Worm (Caenorhabditis elegans) whole organism, L3 larva: ENCODE results near the gene cdk-5.

ENCODE experiments used
- R02D3.7 ChIP-seq: fragments of 150-350 bp; optimal IDR thresholded peaks from 2 replicates; lab custom pipeline; 2014; ENCODE audit warnings: missing biosample characterization, missing genetic modification characterization
- ZK546.5 ChIP-seq: sonication (generic microtip); optimal IDR thresholded peaks from 2 replicates; lab custom pipeline; 2017; ENCODE audit warnings: missing biosample characterization, missing genetic modification characterization
- ama-1 ChIP-seq: fragments of 150-350 bp; optimal IDR thresholded peaks from 2 replicates; lab custom pipeline; 2018
- ceh-16 ChIP-seq: sonication (generic microtip); optimal IDR thresholded peaks from 2 replicates; lab custom pipeline; 2017; ENCODE audit warnings: missing biosample characterization, missing genetic modification characterization
- ceh-28 ChIP-seq: fragments of 150-350 bp; optimal IDR thresholded peaks from 2 replicates; lab custom pipeline; 2014; ENCODE audit warnings: missing biosample characterization, missing genetic modification reagents, missing genetic modification characterization
- ceh-82 ChIP-seq: fragments of 150-350 bp; optimal IDR thresholded peaks from 2 replicates; lab custom pipeline; 2014; ENCODE audit warnings: missing biosample characterization, missing genetic modification characterization
- daf-12 ChIP-seq: fragments of 150-350 bp; optimal IDR thresholded peaks from 2 replicates; lab custom pipeline; 2014; ENCODE audit warnings: missing biosample characterization, missing genetic modification reagents, missing genetic modification characterization
- egl-27 ChIP-seq: sonication (generic microtip); optimal IDR thresholded peaks from 4 replicates; lab custom pipeline; 2017; ENCODE audit warnings: missing biosample characterization, missing genetic modification reagents, missing genetic modification characterization
- elt-1 ChIP-seq: fragments of 150-350 bp; optimal IDR thresholded peaks from 2 replicates; lab custom pipeline; 2014; ENCODE audit warnings: missing biosample characterization, missing genetic modification characterization
- elt-2 ChIP-seq: sonication (generic microtip); optimal IDR thresholded peaks from 2 replicates; lab custom pipeline; 2016; ENCODE audit warnings: missing genetic modification reagents, mild to moderate bottlenecking, missing genetic modification characterization, missing compliant biosample characterization
- elt-3 ChIP-seq, 3 experiments: fragments of 150-350 bp in 1 of 3; sonication (generic microtip) in 2 of 3; optimal IDR thresholded peaks; 2 replicates in 2 of 3; 4 replicates in 1 of 3; lab custom pipeline; 2014 to 2017; ENCODE audit warnings: missing biosample characterization in 3 of 3, missing genetic modification characterization in 3 of 3
- eor-1 ChIP-seq, 2 experiments: fragments of 150-350 bp; optimal IDR thresholded peaks; 2 replicates each; lab custom pipeline; 2014 to 2018; ENCODE audit warnings: missing biosample characterization in 2 of 2, missing genetic modification characterization in 2 of 2
- fkh-10 ChIP-seq: sonication (generic microtip); optimal IDR thresholded peaks from 2 replicates; lab custom pipeline; 2017; ENCODE audit warnings: missing biosample characterization, missing genetic modification reagents, missing genetic modification characterization
- fkh-2 ChIP-seq: fragments of 150-350 bp; optimal IDR thresholded peaks from 2 replicates; lab custom pipeline; 2014; ENCODE audit warnings: missing biosample characterization, missing genetic modification reagents, missing genetic modification characterization
- hmg-11 ChIP-seq: sonication (generic microtip); optimal IDR thresholded peaks from 2 replicates; lab custom pipeline; 2016; ENCODE audit warnings: missing genetic modification characterization, missing compliant biosample characterization
- jun-1 ChIP-seq: fragments of 150-350 bp; optimal IDR thresholded peaks from 2 replicates; lab custom pipeline; 2014; ENCODE audit warnings: missing biosample characterization, missing genetic modification reagents, missing genetic modification characterization
- lin-15B ChIP-seq: fragments of 150-350 bp; optimal IDR thresholded peaks from 2 replicates; lab custom pipeline; 2014; ENCODE audit warnings: missing biosample characterization, missing genetic modification characterization
- lin-39 ChIP-seq: fragments of 150-350 bp; optimal IDR thresholded peaks from 2 replicates; lab custom pipeline; 2018; ENCODE audit warnings: missing biosample characterization, missing genetic modification reagents, missing genetic modification characterization
- mdl-1 ChIP-seq: fragments of 150-350 bp; optimal IDR thresholded peaks from 2 replicates; lab custom pipeline; 2014; ENCODE audit warnings: missing biosample characterization, missing genetic modification characterization
- mml-1 ChIP-seq: fragments of 150-350 bp; sonication (generic microtip); optimal IDR thresholded peaks from 3 replicates; lab custom pipeline; 2014; ENCODE audit warnings: missing biosample characterization, missing genetic modification characterization
- nfya-1 ChIP-seq: sonication (generic microtip); optimal IDR thresholded peaks from 2 replicates; lab custom pipeline; 2017; ENCODE audit warnings: missing genetic modification characterization, mild to moderate bottlenecking, missing compliant biosample characterization, antibody characterized with exemption, moderate library complexity; ENCODE audit not compliant: insufficient read depth
- nhr-11 ChIP-seq: fragments of 150-350 bp; optimal IDR thresholded peaks from 2 replicates; lab custom pipeline; 2014; ENCODE audit warnings: missing biosample characterization, missing genetic modification characterization
- nhr-12 ChIP-seq: fragments of 150-350 bp; optimal IDR thresholded peaks from 2 replicates; lab custom pipeline; 2014; ENCODE audit warnings: missing biosample characterization, missing genetic modification characterization
- nhr-23 ChIP-seq: fragments of 150-350 bp; optimal IDR thresholded peaks from 2 replicates; lab custom pipeline; 2014; ENCODE audit warnings: missing biosample characterization, missing genetic modification reagents, missing genetic modification characterization
- nhr-237 ChIP-seq: fragments of 150-350 bp; optimal IDR thresholded peaks from 2 replicates; lab custom pipeline; 2014; ENCODE audit warnings: missing biosample characterization, missing genetic modification characterization
- nhr-25 ChIP-seq: sonication (generic microtip); optimal IDR thresholded peaks from 2 replicates; lab custom pipeline; 2017; ENCODE audit warnings: missing biosample characterization, missing genetic modification characterization
- nhr-28 ChIP-seq: fragments of 150-350 bp; optimal IDR thresholded peaks from 2 replicates; lab custom pipeline; 2014; ENCODE audit warnings: missing biosample characterization, missing genetic modification characterization
- nhr-43 ChIP-seq: sonication (generic microtip); optimal IDR thresholded peaks from 2 replicates; lab custom pipeline; 2016; ENCODE audit warnings: mild to moderate bottlenecking, missing genetic modification characterization, missing compliant biosample characterization; ENCODE audit not compliant: poor library complexity, severe bottlenecking
- nhr-67 ChIP-seq: fragments of 150-350 bp; optimal IDR thresholded peaks from 2 replicates; lab custom pipeline; 2014; ENCODE audit warnings: missing biosample characterization, missing genetic modification characterization
- nhr-76 ChIP-seq: fragments of 150-350 bp; sonication (generic microtip); optimal IDR thresholded peaks from 5 replicates; lab custom pipeline; 2014; ENCODE audit warnings: missing biosample characterization, missing genetic modification characterization
- pqm-1 ChIP-seq: fragments of 150-350 bp; optimal IDR thresholded peaks from 2 replicates; lab custom pipeline; 2017; ENCODE audit warnings: missing biosample characterization, missing genetic modification characterization, inconsistent platforms
- skn-1 ChIP-seq: fragments of 150-350 bp; optimal IDR thresholded peaks from 2 replicates; lab custom pipeline; 2014; ENCODE audit warnings: missing biosample characterization, missing genetic modification characterization
- snpc-4 ChIP-seq: fragments of 150-350 bp; optimal IDR thresholded peaks from 2 replicates; lab custom pipeline; 2014; ENCODE audit warnings: missing biosample characterization, missing genetic modification characterization
- tbx-2 ChIP-seq: sonication (generic microtip); optimal IDR thresholded peaks from 2 replicates; lab custom pipeline; 2016; ENCODE audit warnings: mild to moderate bottlenecking, missing genetic modification characterization, missing compliant biosample characterization
- unc-62 ChIP-seq: fragments of 150-350 bp; sonication (generic microtip); optimal IDR thresholded peaks from 4 replicates; lab custom pipeline; 2014; ENCODE audit warnings: missing biosample characterization, missing genetic modification reagents, missing genetic modification characterization
- zag-1 ChIP-seq: fragments of 150-350 bp; optimal IDR thresholded peaks from 2 replicates; lab custom pipeline; 2014; ENCODE audit warnings: missing biosample characterization, missing genetic modification characterization
- ztf-11 ChIP-seq: fragments of 150-350 bp; optimal IDR thresholded peaks from 2 replicates; lab custom pipeline; 2014; ENCODE audit warnings: missing biosample characterization, missing genetic modification characterization
- ztf-4 ChIP-seq: fragments of 150-350 bp; optimal IDR thresholded peaks from 2 replicates; lab custom pipeline; 2014; ENCODE audit warnings: missing biosample characterization, missing genetic modification characterization

Gene cdk-5

DNA sequence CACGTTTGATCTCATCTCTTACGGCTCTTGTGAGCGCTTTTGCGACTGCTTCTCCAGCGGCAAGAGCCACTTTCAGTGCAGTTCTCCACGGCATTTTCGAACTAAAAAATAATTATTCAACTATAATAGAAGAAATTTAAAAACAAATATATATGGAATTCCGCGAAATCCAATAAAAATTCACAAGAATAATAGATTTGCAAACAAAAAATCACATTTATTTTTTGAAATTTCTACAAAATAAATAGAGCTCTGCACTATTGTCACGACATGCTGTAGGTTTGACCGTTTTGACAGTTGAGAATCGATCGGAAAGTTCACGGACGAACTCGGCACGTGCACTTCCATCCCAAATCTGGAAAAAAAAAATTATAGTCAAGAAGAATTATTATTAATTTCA is 30.6 kb downstream of the cdk-5 start, which contains the start of gene F45G2.8:
Gene F45G2.8 (minus strand): TSS at position 101 of the 400 bp plus-strand sequence.
- TF ChIP-seq zag-1 (tag; lab: Kevin White, UChicago), result no peak
- TF ChIP-seq nhr-11 (tag; lab: Kevin White, UChicago), result no peak
- TF ChIP-seq egl-27, result no peak
- TF ChIP-seq nhr-43 (tag; lab: Kevin White, UChicago), result no peak

DNA sequence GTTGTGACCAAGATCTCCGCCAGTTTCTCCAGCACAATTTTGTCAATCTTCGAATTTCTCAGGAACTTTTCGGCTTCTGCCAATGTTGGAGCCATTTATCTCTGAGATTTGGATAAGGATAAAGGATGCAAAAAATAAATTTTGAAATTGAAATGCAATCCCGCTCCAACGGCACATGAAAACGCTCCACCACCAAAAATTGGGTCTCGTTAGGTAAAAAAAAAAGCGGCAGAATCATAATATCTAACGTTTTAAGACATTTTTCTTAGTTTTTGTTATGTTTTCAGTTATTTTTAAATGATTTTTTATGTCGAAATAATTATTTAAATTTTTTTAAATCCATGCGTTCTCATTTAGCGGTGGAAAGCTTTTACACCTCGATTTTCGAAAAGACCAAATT is 31.7 kb downstream of the cdk-5 start, which contains the start of gene F45G2.7:
Gene F45G2.7 (minus strand): TSS at position 101 of the 400 bp plus-strand sequence.
- TF ChIP-seq nhr-76 (tag; lab: Kevin White, UChicago), result no peak
- no peak for TF ChIP-seq skn-1 (tag; lab: Kevin White, UChicago)
- TF ChIP-seq nhr-11 (tag; lab: Kevin White, UChicago), result no peak
- TF ChIP-seq unc-62 (GFP tag; lab: Kevin White, UChicago), result no peak
- no peak for TF ChIP-seq nfya-1 (tag; lab: Kevin White, UChicago)
- TF ChIP-seq egl-27, result no peak
- no peak for TF ChIP-seq nhr-25 (tag; lab: Kevin White, UChicago)
- TF ChIP-seq hmg-11, result no peak
- TF ChIP-seq jun-1 (tag; lab: Kevin White, UChicago), result no peak
- no peak for TF ChIP-seq nhr-28 (tag; lab: Kevin White, UChicago)
- no peak for TF ChIP-seq elt-2 (tag; lab: Kevin White, UChicago)
- TF ChIP-seq ceh-28 (tag; lab: Kevin White, UChicago), result no peak
- no peak for TF ChIP-seq nhr-23
- no peak for TF ChIP-seq zag-1 (tag; lab: Kevin White, UChicago)
- no peak for TF ChIP-seq nhr-237 (tag; lab: Kevin White, UChicago)

DNA sequence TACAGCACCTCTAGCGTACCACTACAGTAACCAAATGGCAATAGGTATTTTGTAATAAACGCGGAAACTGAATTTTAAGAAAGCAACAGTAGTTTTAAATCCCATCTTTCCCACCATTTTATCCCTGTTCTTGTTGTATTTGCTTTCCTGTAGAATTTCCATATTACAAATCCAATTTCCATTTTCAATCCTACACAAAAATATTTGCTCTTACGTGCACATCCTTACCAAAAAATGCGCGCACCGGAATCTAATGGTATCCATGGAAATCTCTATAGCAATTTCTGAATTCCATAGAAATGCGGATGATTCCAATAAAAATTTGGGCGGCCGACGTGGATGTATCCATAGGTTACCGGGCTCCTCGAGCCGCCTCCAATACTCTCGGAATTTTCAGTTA is 36.0 kb downstream of the cdk-5 start, which contains the start of gene trf-1:
Gene trf-1 (plus strand): TSS at position 301 of the 400 bp plus-strand sequence.
- TF ChIP-seq ztf-4 (tag; lab: Kevin White, UChicago), result no peak
- no peak for TF ChIP-seq pqm-1

DNA sequence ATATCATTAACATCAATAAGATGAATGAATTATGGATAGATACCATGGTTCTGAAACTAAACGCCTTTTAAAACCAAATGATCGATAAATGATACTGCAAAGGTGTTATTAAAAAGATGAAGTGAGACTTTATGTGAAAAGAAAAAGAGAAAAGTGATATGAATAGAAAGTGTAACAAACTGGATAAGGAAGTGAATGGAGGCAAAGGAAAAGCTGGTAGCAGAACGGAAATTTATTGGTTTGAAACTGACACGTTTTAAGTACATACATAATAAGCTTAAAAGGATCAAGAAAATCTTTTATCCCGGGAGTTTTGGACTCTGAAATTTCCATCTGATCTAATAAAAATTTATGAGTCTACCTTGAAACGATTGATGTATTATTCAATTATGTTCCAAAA is 36.5 kb downstream of the cdk-5 start, which contains the start of gene bli-5:
Gene bli-5 (minus strand): TSS at position 101 of the 400 bp plus-strand sequence.
- TF ChIP-seq tbx-2 (tag; lab: Kevin White, UChicago) (no peak), hmg-11 (no peak), lin-15B (tag; lab: Kevin White, UChicago) (no peak), lin-39 (tag; lab: Kevin White, UChicago) (no peak), nhr-67 (tag; lab: Kevin White, UChicago) (no peak), eor-1 (tag; optimal IDR thresholded peaks at IDR 0.05; lab: Kevin White, UChicago) (no peak)

DNA sequence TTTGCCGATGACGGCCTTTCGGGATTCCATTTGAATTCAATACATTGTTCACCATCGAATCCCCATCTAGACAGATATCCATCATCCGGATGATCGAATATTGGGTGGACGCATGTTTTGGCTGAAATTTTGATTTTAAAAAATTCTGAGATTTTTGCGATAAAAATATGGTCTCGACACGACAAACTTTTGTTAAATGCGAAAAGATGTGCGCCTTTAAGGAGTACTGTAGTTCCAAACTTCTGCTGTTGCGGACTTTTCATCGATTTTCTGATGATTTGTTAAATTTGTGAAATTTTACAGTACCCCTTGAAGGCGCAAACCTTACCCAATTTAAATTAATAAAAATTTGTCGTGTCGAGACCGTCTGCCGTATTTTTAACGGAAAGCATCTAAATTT is 38.3 kb downstream of the cdk-5 start:
- TF ChIP-seq ama-1 (lab: Kevin White, UChicago) (peak; percentile 37), fkh-2 (tag; lab: Kevin White, UChicago) (no peak), tbx-2 (tag; lab: Kevin White, UChicago) (no peak), ceh-28 (tag; lab: Kevin White, UChicago) (no peak)

DNA sequence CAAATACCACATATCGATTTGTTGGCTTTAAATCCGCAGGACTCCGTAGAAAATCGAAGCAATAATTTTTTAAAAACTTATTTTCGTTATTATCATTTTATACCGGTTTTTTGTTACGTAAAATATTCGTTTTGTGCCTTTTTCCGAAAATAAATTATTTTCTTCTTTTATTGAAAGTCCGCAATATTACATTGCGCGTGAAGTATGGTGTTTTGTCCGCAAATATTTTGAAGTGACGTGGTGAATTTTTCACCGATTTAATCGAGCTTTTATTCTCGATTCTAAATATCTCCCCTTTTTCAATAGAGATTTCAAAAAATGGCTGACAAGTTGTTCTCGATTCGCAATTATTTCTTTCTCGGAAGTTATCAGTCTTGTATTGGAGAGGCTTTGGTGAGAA is 40.1 kb downstream of the cdk-5 start, which contains the start of gene cope-1:
Gene cope-1 (plus strand): TSS at position 229 of the 400 bp plus-strand sequence.
- peak; percentile 46 for TF ChIP-seq nfya-1 (tag; lab: Kevin White, UChicago)
- TF ChIP-seq lin-15B (tag; lab: Kevin White, UChicago), result peak; percentile 28
- TF ChIP-seq hmg-11, result peak; percentile 67
- no peak for TF ChIP-seq daf-12 (tag; lab: Kevin White, UChicago)

DNA sequence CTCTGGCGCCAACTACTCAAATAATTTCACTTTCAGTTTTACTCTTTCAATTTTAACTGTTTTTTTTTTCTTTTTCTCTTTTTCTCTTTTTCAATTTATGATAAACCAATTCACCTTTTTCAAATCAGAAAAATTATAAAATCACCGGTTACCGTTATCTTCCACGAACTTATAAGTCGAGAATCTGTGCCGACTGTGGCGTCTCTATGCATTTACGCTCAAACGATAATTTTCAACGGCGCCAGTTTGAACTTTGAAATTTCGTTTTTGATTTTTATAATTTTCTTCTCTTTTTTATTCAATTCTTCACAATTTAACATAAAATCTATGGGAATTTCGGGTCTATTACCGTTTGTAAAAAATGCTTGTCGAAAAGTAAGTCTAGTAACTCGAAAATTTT is 42.7 kb downstream of the cdk-5 start, which contains the start of gene exo-1:
Gene exo-1 (plus strand): TSS at position 101 of the 400 bp plus-strand sequence.
- TF ChIP-seq pqm-1 (peak; percentile 70), nhr-43 (tag; lab: Kevin White, UChicago) (no peak), fkh-10 (GFP tag; lab: Kevin White, UChicago) (no peak), ceh-28 (tag; lab: Kevin White, UChicago) (peak; percentile 71), elt-3 (tag; optimal IDR thresholded peaks at IDR 0.05; lab: Kevin White, UChicago) (peak in 1 of 3 experiments; percentile 6), elt-1 (tag; lab: Kevin White, UChicago) (no peak), ztf-11 (no peak), ZK546.5 (tag; lab: Kevin White, UChicago) (no peak), nhr-28 (tag; lab: Kevin White, UChicago) (no peak), ceh-82 (no peak), nhr-23 (peak; percentile 82), snpc-4 (no peak), elt-2 (tag; lab: Kevin White, UChicago) (no peak), mdl-1 (tag; lab: Kevin White, UChicago) (no peak), skn-1 (tag; lab: Kevin White, UChicago) (peak; percentile 29), nhr-12 (no peak), nfya-1 (tag; lab: Kevin White, UChicago) (peak; percentile 70), R02D3.7 (tag; lab: Kevin White, UChicago) (no peak), ceh-16 (tag; lab: Kevin White, UChicago) (no peak), eor-1 (tag; optimal IDR thresholded peaks at IDR 0.05; lab: Kevin White, UChicago) (no peak), hmg-11 (no peak), nhr-76 (tag; lab: Kevin White, UChicago) (no peak), mml-1 (no peak), nhr-25 (tag; lab: Kevin White, UChicago) (peak; percentile 54), jun-1 (tag; lab: Kevin White, UChicago) (no peak), fkh-2 (tag; lab: Kevin White, UChicago) (no peak)
